Fruit fly (Drosophila melanogaster) Kc167 (cell line): Measurements from ENCODE around the gene CG6180.

Experiments
- Myc ChIP-seq: fragments of >200 bp; optimal IDR thresholded peaks from 2 replicates; lab custom pipeline; 2017; ENCODE audit warnings: missing external identifiers
- h ChIP-seq: fragments of >200 bp; optimal IDR thresholded peaks from 3 replicates; lab custom pipeline; 2018; ENCODE audit warnings: missing external identifiers
- insv ChIP-seq: fragments of >200 bp; optimal IDR thresholded peaks from 3 replicates; lab custom pipeline; 2018; ENCODE audit warnings: missing external identifiers
- psq ChIP-seq: fragments of >200 bp; optimal IDR thresholded peaks from 2 replicates; lab custom pipeline; 2017; ENCODE audit warnings: missing external identifiers

dm6 chr2L:12721794-12722315, 14.4 kb downstream of the CG6180 start, which contains the start of gene Pih1D1:
- TF ChIP-seq h (lab: Kevin White, UChicago): no peak
- TF ChIP-seq Myc: no peak
- TF ChIP-seq psq (lab: Kevin White, UChicago): no peak
- no peak for TF ChIP-seq insv (lab: Kevin White, UChicago)
